Fruit fly (Drosophila melanogaster) whole organism: ENCODE data around the gene Ddx56.

Experiments
- CG8478 ChIP-seq: fragments of >200 bp; optimal IDR thresholded peaks from 2 replicates; lab custom pipeline; 2018; ENCODE audit warnings: inconsistent platforms
- Dll ChIP-seq: fragments of >200 bp; optimal IDR thresholded peaks from 2 replicates; lab custom pipeline; 2017
- EcR ChIP-seq, 2 experiments: fragments of >200 bp; optimal IDR thresholded peaks; 2 replicates each; lab custom pipeline; 2017; ENCODE audit warnings: missing biosample characterization in 2 of 2, missing genetic modification characterization in 2 of 2, missing genetic modification reagents in 2 of 2
- pan ChIP-seq: fragments of >200 bp; optimal IDR thresholded peaks from 2 replicates; lab custom pipeline; 2017

dm6 chrX:21367363-21368072 lies 20.2 kb downstream of the Ddx56 start:
- TF ChIP-seq EcR (GFP tag; optimal IDR thresholded peaks at IDR 0.05; lab: Kevin White, UChicago) (no peak), pan (lab: Kevin White, UChicago) (no peak), CG8478 (peak; percentile 59), Dll (lab: Kevin White, UChicago) (no peak)
